Fruit fly (Drosophila melanogaster): ENCODE measurements around the gene Galk.
A peak's percentile ranks its signal among the peaks of the same experiment; 100 is the strongest.

The Galk gene

DNA sequence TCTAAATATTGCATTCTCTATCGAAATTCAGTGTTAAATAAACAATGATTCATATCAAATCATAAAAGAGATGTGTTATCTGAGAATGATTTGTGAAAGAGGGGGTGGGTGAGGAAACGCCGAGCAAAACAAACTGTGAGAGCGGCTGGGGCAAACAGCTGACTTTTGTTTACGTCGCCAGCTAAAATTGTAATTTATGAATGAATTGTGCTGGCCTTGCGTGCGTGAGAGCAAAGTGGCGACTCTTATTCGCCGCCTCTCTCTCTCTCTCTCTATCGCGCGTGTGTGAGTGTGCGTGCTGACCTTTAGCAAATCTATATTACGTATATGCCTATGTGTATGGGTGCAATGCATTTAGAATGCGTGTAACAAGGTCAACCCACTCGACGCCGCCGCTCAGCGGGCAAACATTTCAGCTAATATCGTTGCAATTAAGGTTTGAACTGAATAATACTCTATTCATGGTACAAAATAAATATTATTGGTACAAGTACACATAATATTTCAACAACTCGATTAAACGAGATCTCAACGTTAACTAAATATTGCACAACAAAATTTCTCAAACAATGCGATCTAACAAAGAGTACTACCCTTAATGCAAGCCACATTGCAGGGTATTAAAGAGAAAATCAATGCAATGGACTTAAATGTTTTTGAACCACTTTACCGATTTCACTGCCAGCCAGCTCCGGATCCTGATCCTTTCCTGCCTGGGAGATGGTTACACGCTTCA is 7.0 kb downstream of the Galk start (continued):
- TF ChIP-seq gsb-n (tag; optimal IDR thresholded peaks at IDR 0.05) (no peak), maf-S (GFP tag; optimal IDR thresholded peaks at IDR 0.05) (no peak), CG10654 (GFP tag; optimal IDR thresholded peaks at IDR 0.05) (no peak), CG3065 (GFP tag; optimal IDR thresholded peaks at IDR 0.05) (no peak), Spps (tag; optimal IDR thresholded peaks at IDR 0.05) (no peak), ato (GFP tag; IDR thresholded peaks at IDR 0.05; ENCODE audit: partially characterized antibody) (no peak), phol (tag; optimal IDR thresholded peaks at IDR 0.05) (peak; percentile 7), fd96Cb (tag; optimal IDR thresholded peaks at IDR 0.05) (no peak), ab (GFP tag; optimal IDR thresholded peaks at IDR 0.05) (no peak), CG1024 (GFP tag; IDR thresholded peaks at IDR 0.05) (no peak), Asciz (GFP tag; optimal IDR thresholded peaks at IDR 0.05) (no peak), Poxn (GFP tag; IDR thresholded peaks at IDR 0.05) (no peak), fu2 (GFP tag; optimal IDR thresholded peaks at IDR 0.05) (no peak), insv (GFP tag; optimal IDR thresholded peaks at IDR 0.05) (no peak), slp2 (GFP tag; optimal IDR thresholded peaks at IDR 0.05) (no peak), cwo (GFP tag; optimal IDR thresholded peaks at IDR 0.05) (no peak), MBD-R2 (GFP tag; IDR thresholded peaks at IDR 0.05) (no peak), Ssrp (tag; optimal IDR thresholded peaks at IDR 0.05) (peak; percentile 1), bab2 (GFP tag; optimal IDR thresholded peaks at IDR 0.05) (no peak), sens (GFP tag) (peak; percentile 85), CG9797 (GFP tag; optimal IDR thresholded peaks at IDR 0.05) (no peak), sim (GFP tag; IDR thresholded peaks at IDR 0.05) (no peak), NC2α (GFP tag; optimal IDR thresholded peaks at IDR 0.05) (no peak), CG7987 (GFP tag; optimal IDR thresholded peaks at IDR 0.05) (no peak), tap (tag; optimal IDR thresholded peaks at IDR 0.05) (no peak), CG15479 (GFP tag; optimal IDR thresholded peaks at IDR 0.05) (peak; percentile 85), Deaf1 (tag; optimal IDR thresholded peaks at IDR 0.05) (no peak), CG8388 (GFP tag; optimal IDR thresholded peaks at IDR 0.05) (peak; percentile 5), vnd (GFP tag; IDR thresholded peaks at IDR 0.05; ENCODE audit: partially characterized antibody) (no peak), B-H2 (GFP tag; optimal IDR thresholded peaks at IDR 0.05) (no peak), ase (GFP tag; IDR thresholded peaks at IDR 0.05) (peak; percentile 30; the same call in 1 of the 3 replicates), CG6272 (GFP tag; IDR thresholded peaks at IDR 0.05) (no peak), CG8765 (GFP tag; IDR thresholded peaks at IDR 0.05) (no peak), CG43689 (GFP tag; IDR thresholded peaks at IDR 0.05) (no peak), pan (optimal IDR thresholded peaks at IDR 0.05) (no peak), pan (GFP tag; optimal IDR thresholded peaks at IDR 0.05 in 1 of 2, IDR thresholded peaks at IDR 0.05 in 1 of 2) (peak in 1 of 2 experiments; percentile 26), fd102C (GFP tag; optimal IDR thresholded peaks at IDR 0.05) (no peak), CG10274 (GFP tag; optimal IDR thresholded peaks at IDR 0.05) (no peak), CG17385 (GFP tag; optimal IDR thresholded peaks at IDR 0.05) (no peak), Doc3 (GFP tag; IDR thresholded peaks at IDR 0.05; ENCODE audit: partially characterized antibody) (peak; percentile 44; the same call in 1 of the 3 replicates), CG4282 (GFP tag; optimal IDR thresholded peaks at IDR 0.05) (no peak), wdn (GFP tag; IDR thresholded peaks at IDR 0.05) (no peak), Chrac-16 (GFP tag; optimal IDR thresholded peaks at IDR 0.05) (no peak), HLH4C (GFP tag; IDR thresholded peaks at IDR 0.05; ENCODE audit: partially characterized antibody) (no peak), usp (GFP tag; optimal IDR thresholded peaks at IDR 0.05) (no peak), ash1 (GFP tag; optimal IDR thresholded peaks at IDR 0.05) (no peak), disco-r (GFP tag; optimal IDR thresholded peaks at IDR 0.05) (no peak), al (GFP tag; IDR thresholded peaks at IDR 0.05) (no peak), dimm (GFP tag; IDR thresholded peaks at IDR 0.05) (no peak), CG13123 (GFP tag; optimal IDR thresholded peaks at IDR 0.05) (no peak), CG18262 (tag; optimal IDR thresholded peaks at IDR 0.05) (peak; percentile 14)
